Worm (Caenorhabditis elegans) whole organism, L3 larva: Measurements from ENCODE around the gene F38B6.7.

ENCODE experiments used
- ZK546.5 ChIP-seq: sonication (generic microtip); optimal IDR thresholded peaks from 2 replicates; lab custom pipeline; 2017; ENCODE audit warnings: missing biosample characterization, missing genetic modification characterization
- ama-1 ChIP-seq: fragments of 150-350 bp; optimal IDR thresholded peaks from 2 replicates; lab custom pipeline; 2018
- ceh-82 ChIP-seq: fragments of 150-350 bp; optimal IDR thresholded peaks from 2 replicates; lab custom pipeline; 2014; ENCODE audit warnings: missing biosample characterization, missing genetic modification characterization
- egl-27 ChIP-seq: sonication (generic microtip); optimal IDR thresholded peaks from 4 replicates; lab custom pipeline; 2017; ENCODE audit warnings: missing biosample characterization, missing genetic modification reagents, missing genetic modification characterization
- egl-5 ChIP-seq: fragments of 150-350 bp; optimal IDR thresholded peaks from 2 replicates; lab custom pipeline; 2017; ENCODE audit warnings: missing biosample characterization, missing genetic modification reagents, missing genetic modification characterization, inconsistent platforms
- elt-1 ChIP-seq: fragments of 150-350 bp; optimal IDR thresholded peaks from 2 replicates; lab custom pipeline; 2014; ENCODE audit warnings: missing biosample characterization, missing genetic modification characterization
- elt-2 ChIP-seq: sonication (generic microtip); optimal IDR thresholded peaks from 2 replicates; lab custom pipeline; 2016; ENCODE audit warnings: missing genetic modification reagents, mild to moderate bottlenecking, missing genetic modification characterization, missing compliant biosample characterization
- fos-1 ChIP-seq: fragments of 150-350 bp; optimal IDR thresholded peaks from 2 replicates; lab custom pipeline; 2014; ENCODE audit warnings: missing biosample characterization, missing genetic modification characterization
- lin-15B ChIP-seq: fragments of 150-350 bp; optimal IDR thresholded peaks from 2 replicates; lab custom pipeline; 2014; ENCODE audit warnings: missing biosample characterization, missing genetic modification characterization
- lin-39 ChIP-seq: fragments of 150-350 bp; optimal IDR thresholded peaks from 2 replicates; lab custom pipeline; 2018; ENCODE audit warnings: missing biosample characterization, missing genetic modification reagents, missing genetic modification characterization
- nhr-12 ChIP-seq: fragments of 150-350 bp; optimal IDR thresholded peaks from 2 replicates; lab custom pipeline; 2014; ENCODE audit warnings: missing biosample characterization, missing genetic modification characterization
- nhr-23 ChIP-seq: fragments of 150-350 bp; optimal IDR thresholded peaks from 2 replicates; lab custom pipeline; 2014; ENCODE audit warnings: missing biosample characterization, missing genetic modification reagents, missing genetic modification characterization
- nhr-237 ChIP-seq: fragments of 150-350 bp; optimal IDR thresholded peaks from 2 replicates; lab custom pipeline; 2014; ENCODE audit warnings: missing biosample characterization, missing genetic modification characterization
- nhr-28 ChIP-seq: fragments of 150-350 bp; optimal IDR thresholded peaks from 2 replicates; lab custom pipeline; 2014; ENCODE audit warnings: missing biosample characterization, missing genetic modification characterization
- nhr-43 ChIP-seq: sonication (generic microtip); optimal IDR thresholded peaks from 2 replicates; lab custom pipeline; 2016; ENCODE audit warnings: mild to moderate bottlenecking, missing genetic modification characterization, missing compliant biosample characterization; ENCODE audit not compliant: poor library complexity, severe bottlenecking
- pha-4 ChIP-seq: fragments of 150-350 bp; optimal IDR thresholded peaks from 2 replicates; lab custom pipeline; 2014; ENCODE audit warnings: missing biosample characterization, missing genetic modification reagents, missing genetic modification characterization
- pqm-1 ChIP-seq: fragments of 150-350 bp; optimal IDR thresholded peaks from 2 replicates; lab custom pipeline; 2017; ENCODE audit warnings: missing biosample characterization, missing genetic modification characterization, inconsistent platforms
- unc-39 ChIP-seq: sonication (generic microtip); optimal IDR thresholded peaks from 4 replicates; lab custom pipeline; 2017; ENCODE audit warnings: missing biosample characterization, missing genetic modification characterization
- unc-62 ChIP-seq: fragments of 150-350 bp; sonication (generic microtip); optimal IDR thresholded peaks from 4 replicates; lab custom pipeline; 2014; ENCODE audit warnings: missing biosample characterization, missing genetic modification reagents, missing genetic modification characterization
- ztf-4 ChIP-seq: fragments of 150-350 bp; optimal IDR thresholded peaks from 2 replicates; lab custom pipeline; 2014; ENCODE audit warnings: missing biosample characterization, missing genetic modification characterization

Gene F38B6.7

ce11 chrX:6656251-6656650 is 41.9 kb downstream of the F38B6.7 start:
- TF ChIP-seq ZK546.5 (tag; lab: Kevin White, UChicago) (no peak), pha-4 (tag; lab: Kevin White, UChicago) (peak; percentile 50), egl-27 (no peak), unc-62 (GFP tag; lab: Kevin White, UChicago) (no peak), egl-5 (tag; lab: Kevin White, UChicago) (no peak), ama-1 (no peak), elt-2 (tag; lab: Kevin White, UChicago) (peak; percentile 16), pqm-1 (tag; lab: Kevin White, UChicago) (peak; percentile 60), unc-39 (tag; lab: Kevin White, UChicago) (no peak), lin-15B (tag; lab: Kevin White, UChicago) (no peak), nhr-28 (tag; lab: Kevin White, UChicago) (no peak), lin-39 (tag; lab: Kevin White, UChicago) (no peak), nhr-237 (tag; lab: Kevin White, UChicago) (no peak)

- TF ChIP-seq pha-4 (tag; lab: Kevin White, UChicago) (peak; percentile 11), elt-2 (tag; lab: Kevin White, UChicago) (peak; percentile 77), unc-62 (GFP tag; lab: Kevin White, UChicago) (no peak)
Measured at ce11 chrX:6655163-6655562, 43.0 kb downstream of the F38B6.7 start, which contains the start of gene nhr-173. nhr-173 (plus strand) TSS chrX:6655528.

- peak; percentile 66 for TF ChIP-seq pqm-1 (tag; lab: Kevin White, UChicago)
- TF ChIP-seq nhr-237 (tag; lab: Kevin White, UChicago): no peak
- TF ChIP-seq elt-2 (tag; lab: Kevin White, UChicago): peak; percentile 80
Measured at ce11 chrX:6654139-6654538, 44.0 kb downstream of the F38B6.7 start.

ce11 chrX:6653173-6653572 is 45.0 kb downstream of the F38B6.7 start:
- peak; percentile 75 for TF ChIP-seq elt-2 (tag; lab: Kevin White, UChicago)
- no peak for TF ChIP-seq ztf-4 (tag; lab: Kevin White, UChicago)
- peak; percentile 6 for TF ChIP-seq elt-1 (tag; lab: Kevin White, UChicago)
- TF ChIP-seq pha-4 (tag; lab: Kevin White, UChicago): peak; percentile 67
- TF ChIP-seq pqm-1 (tag; lab: Kevin White, UChicago): peak; percentile 54

- TF ChIP-seq lin-15B (tag; lab: Kevin White, UChicago) (no peak), nhr-12 (tag; lab: Kevin White, UChicago) (no peak), ceh-82 (tag; lab: Kevin White, UChicago) (no peak), nhr-23 (peak; percentile 10), nhr-43 (tag; lab: Kevin White, UChicago) (peak; percentile 66)
- TF ChIP-seq, all 47 proteins: peak for 2
Measured at ce11 chrX:6649573-6649972, 48.6 kb downstream of the F38B6.7 start.

ce11 chrX:6646387-6647061 is 51.6 kb downstream of the F38B6.7 start:
- no peak for TF ChIP-seq fos-1 (tag; lab: Kevin White, UChicago)
- peak; percentile 64 for TF ChIP-seq pqm-1 (tag; lab: Kevin White, UChicago)
- peak; percentile 14 for TF ChIP-seq pha-4 (tag; lab: Kevin White, UChicago)
- TF ChIP-seq elt-2 (tag; lab: Kevin White, UChicago): peak; percentile 63
